Worm (Caenorhabditis elegans) whole organism, L2 larva: ENCODE data around the gene Y60A9.3.

ENCODE experiments used
- R02D3.7 ChIP-seq: fragments of 150-350 bp; optimal IDR thresholded peaks from 2 replicates; lab custom pipeline; 2014; ENCODE audit warnings: missing biosample characterization, missing genetic modification characterization
- ZK546.5 ChIP-seq: sonication (generic microtip); optimal IDR thresholded peaks from 2 replicates; lab custom pipeline; 2017; ENCODE audit warnings: missing biosample characterization, missing genetic modification characterization
- ama-1 ChIP-seq: fragments of 150-350 bp; optimal IDR thresholded peaks from 2 replicates; lab custom pipeline; 2018; ENCODE audit warnings: inconsistent platforms
- dmd-4 ChIP-seq: sonication (generic microtip); optimal IDR thresholded peaks from 2 replicates; lab custom pipeline; 2017; ENCODE audit warnings: missing biosample characterization, missing genetic modification characterization
- elt-3 ChIP-seq: sonication (generic microtip); optimal IDR thresholded peaks from 2 replicates; lab custom pipeline; 2017; ENCODE audit warnings: missing biosample characterization, missing genetic modification characterization
- fos-1 ChIP-seq: fragments of 150-350 bp; optimal IDR thresholded peaks from 2 replicates; lab custom pipeline; 2014; ENCODE audit warnings: missing biosample characterization, missing genetic modification characterization
- gmeb-1 ChIP-seq: fragments of 150-350 bp; optimal IDR thresholded peaks from 2 replicates; lab custom pipeline; 2014; ENCODE audit warnings: missing biosample characterization, missing genetic modification characterization
- lin-13 ChIP-seq: fragments of 150-350 bp; optimal IDR thresholded peaks from 2 replicates; lab custom pipeline; 2014; ENCODE audit warnings: missing biosample characterization, missing genetic modification reagents, missing genetic modification characterization
- lin-39 ChIP-seq: fragments of 150-350 bp; optimal IDR thresholded peaks from 2 replicates; lab custom pipeline; 2014; ENCODE audit warnings: missing biosample characterization, missing genetic modification reagents, missing genetic modification characterization
- lsy-2 ChIP-seq, 2 experiments: fragments of 150-350 bp in 1 of 2; sonication (generic microtip) in 1 of 2; optimal IDR thresholded peaks; 2 replicates each; lab custom pipeline; 2014 to 2017; ENCODE audit warnings: missing biosample characterization in 2 of 2, missing genetic modification characterization in 2 of 2
- mdl-1 ChIP-seq, 2 experiments: fragments of 150-350 bp in 1 of 2; sonication (generic microtip) in 1 of 2; optimal IDR thresholded peaks; 2 replicates each; lab custom pipeline; 2017; ENCODE audit warnings: missing biosample characterization in 2 of 2, missing genetic modification characterization in 2 of 2
- nhr-11 ChIP-seq: fragments of 150-350 bp; optimal IDR thresholded peaks from 2 replicates; lab custom pipeline; 2014; ENCODE audit warnings: missing biosample characterization, missing genetic modification characterization
- nhr-12 ChIP-seq: fragments of 150-350 bp; optimal IDR thresholded peaks from 2 replicates; lab custom pipeline; 2014; ENCODE audit warnings: missing biosample characterization, missing genetic modification characterization
- nhr-129 ChIP-seq: fragments of 150-350 bp; optimal IDR thresholded peaks from 2 replicates; lab custom pipeline; 2014; ENCODE audit warnings: missing biosample characterization, missing genetic modification characterization
- nhr-6 ChIP-seq: fragments of 150-350 bp; optimal IDR thresholded peaks from 2 replicates; lab custom pipeline; 2014; ENCODE audit warnings: missing biosample characterization, missing genetic modification characterization
- nhr-77 ChIP-seq: fragments of 150-350 bp; optimal IDR thresholded peaks from 2 replicates; lab custom pipeline; 2014; ENCODE audit warnings: missing biosample characterization, missing genetic modification characterization
- sem-4 ChIP-seq: fragments of 150-350 bp; optimal IDR thresholded peaks from 2 replicates; lab custom pipeline; 2014; ENCODE audit warnings: missing biosample characterization, missing genetic modification reagents, missing genetic modification characterization
- skn-1 ChIP-seq: sonication (generic microtip); optimal IDR thresholded peaks from 2 replicates; lab custom pipeline; 2017; ENCODE audit warnings: missing biosample characterization, missing genetic modification characterization
- sma-9 ChIP-seq, 2 experiments: fragments of 150-350 bp in 1 of 2; sonication (generic microtip) in 1 of 2; optimal IDR thresholded peaks; 2 replicates each; lab custom pipeline; 2014 to 2016; ENCODE audit warnings: missing genetic modification characterization in 2 of 2, mild to moderate bottlenecking in 1 of 2, missing biosample characterization in 1 of 2, missing compliant biosample characterization in 1 of 2, missing genetic modification reagents in 1 of 2, moderate library complexity in 1 of 2
- unc-39 ChIP-seq: fragments of 150-350 bp; optimal IDR thresholded peaks from 2 replicates; lab custom pipeline; 2014; ENCODE audit warnings: missing biosample characterization, missing genetic modification characterization
- zag-1 ChIP-seq: fragments of 150-350 bp; optimal IDR thresholded peaks from 2 replicates; lab custom pipeline; 2014; ENCODE audit warnings: missing biosample characterization, missing genetic modification characterization
- ztf-4 ChIP-seq: fragments of 150-350 bp; optimal IDR thresholded peaks from 2 replicates; lab custom pipeline; 2014; ENCODE audit warnings: missing biosample characterization, missing genetic modification characterization

The Y60A9.3 gene

DNA sequence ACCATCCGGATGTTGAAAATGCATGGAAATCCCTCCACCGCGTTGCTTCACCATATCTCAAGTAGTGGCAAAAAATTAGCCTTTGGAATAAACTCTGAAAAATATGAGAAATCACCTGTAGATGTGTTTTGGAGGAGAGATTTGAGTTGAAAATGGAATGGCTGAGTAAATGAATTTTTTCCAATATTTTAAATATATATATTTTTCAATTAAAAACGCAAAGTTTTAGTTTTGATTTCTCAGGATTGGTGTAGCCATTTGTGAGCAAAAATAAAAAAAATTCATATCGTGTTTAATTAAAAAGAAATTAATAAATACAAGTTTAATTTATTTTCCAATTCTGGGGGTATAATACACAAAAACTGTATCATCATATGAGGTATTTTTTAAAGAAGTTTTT lies 45.0 kb downstream of the Y60A9.3 start, which contains the start of gene F23D12.1:
F23D12.1 (minus strand) TSS at position 101 of the 400 bp plus-strand sequence.
- TF ChIP-seq zag-1 (tag; lab: Kevin White, UChicago) (no peak), nhr-11 (no peak), lin-13 (GFP tag; lab: Kevin White, UChicago) (no peak), lin-39 (no peak), lsy-2 (tag; optimal IDR thresholded peaks at IDR 0.05; lab: Kevin White, UChicago) (no peak), elt-3 (tag; lab: Kevin White, UChicago) (no peak), dmd-4 (tag; lab: Kevin White, UChicago) (no peak), mdl-1 (tag; optimal IDR thresholded peaks at IDR 0.05; lab: Kevin White, UChicago) (no peak), gmeb-1 (tag; lab: Kevin White, UChicago) (no peak), nhr-77 (tag; lab: Kevin White, UChicago) (no peak), nhr-129 (tag; lab: Kevin White, UChicago) (no peak), ama-1 (no peak), fos-1 (tag; lab: Kevin White, UChicago) (no peak), R02D3.7 (tag; lab: Kevin White, UChicago) (no peak), sem-4 (tag; lab: Kevin White, UChicago) (no peak), sma-9 (GFP tag; optimal IDR thresholded peaks at IDR 0.05; lab: Kevin White, UChicago) (no peak), sma-9 (tag; optimal IDR thresholded peaks at IDR 0.05; lab: Kevin White, UChicago) (no peak), ztf-4 (tag; lab: Kevin White, UChicago) (no peak), unc-39 (tag; lab: Kevin White, UChicago) (no peak)

DNA sequence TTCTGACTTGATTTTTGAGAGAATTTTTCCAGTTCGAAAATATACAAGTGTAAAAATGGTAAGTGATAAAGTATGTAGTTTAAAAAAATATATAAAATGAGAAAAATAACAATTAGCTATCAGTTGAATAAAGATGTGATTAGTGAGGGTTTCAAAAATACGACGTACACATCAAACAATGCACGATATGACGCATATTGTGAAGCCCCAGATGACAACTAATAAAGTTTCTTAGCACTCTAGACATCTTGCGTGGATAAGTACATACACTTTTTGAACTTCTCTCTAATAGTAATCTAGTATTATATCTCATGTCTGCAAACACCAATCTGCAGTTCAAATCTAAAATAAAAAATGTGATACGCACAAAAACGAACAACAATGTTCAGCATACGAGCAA lies 47.4 kb downstream of the Y60A9.3 start:
- TF ChIP-seq nhr-6 (tag; lab: Kevin White, UChicago) (no peak), ama-1 (no peak), gmeb-1 (tag; lab: Kevin White, UChicago) (no peak), nhr-12 (no peak), skn-1 (tag; lab: Kevin White, UChicago) (no peak), mdl-1 (tag; optimal IDR thresholded peaks at IDR 0.05; lab: Kevin White, UChicago) (no peak), ZK546.5 (tag; lab: Kevin White, UChicago) (no peak), unc-39 (tag; lab: Kevin White, UChicago) (no peak)
